Fruit fly (Drosophila melanogaster) whole organism, prepupa: ENCODE measurements around the gene CG32453.
A peak's percentile ranks its signal among the peaks of the same experiment; 100 is the strongest.

Source experiments
- Blimp-1 ChIP-seq: fragments of 200-800 bp; sonication (Bioruptor generic); optimal IDR thresholded peaks from 3 replicates; lab custom pipeline; 2017; ENCODE audit warnings: missing biosample characterization, missing genetic modification characterization, mild to moderate bottlenecking, moderate library complexity, missing genetic modification reagents
- CG10631 ChIP-seq: fragments of 200-800 bp; sonication (Bioruptor generic); optimal IDR thresholded peaks from 2 replicates; lab custom pipeline; 2016; ENCODE audit warnings: missing biosample characterization, missing genetic modification characterization
- CG10669 ChIP-seq: fragments of 200-800 bp; sonication (Bioruptor generic); optimal IDR thresholded peaks from 3 replicates; lab custom pipeline; 2018; ENCODE audit warnings: missing biosample characterization, mild to moderate bottlenecking, missing genetic modification characterization, moderate library complexity
- CG11762 ChIP-seq: fragments of 200-800 bp; sonication (Bioruptor generic); optimal IDR thresholded peaks from 3 replicates; lab custom pipeline; 2016; ENCODE audit warnings: missing biosample characterization, missing genetic modification characterization; ENCODE audit not compliant: insufficient read depth
- CG15336 ChIP-seq: fragments of 200-800 bp; sonication (Bioruptor generic); IDR thresholded peaks from 2 replicates; pipeline ENCODE4 v1.3.6; 2022; ENCODE audit warnings: missing biosample characterization, missing genetic modification characterization
- CG16779 ChIP-seq: fragments of 200-800 bp; sonication (Bioruptor generic); optimal IDR thresholded peaks from 3 replicates; lab custom pipeline; 2017; ENCODE audit warnings: missing biosample characterization, mild to moderate bottlenecking, missing genetic modification characterization
- CG3032 ChIP-seq: fragments of 200-800 bp; optimal IDR thresholded peaks from 2 replicates; lab custom pipeline; 2019; ENCODE audit warnings: missing biosample characterization, mild to moderate bottlenecking, missing genetic modification characterization, moderate library complexity
- CG32006 ChIP-seq: fragments of 200-800 bp; sonication (Bioruptor generic); optimal IDR thresholded peaks from 3 replicates; lab custom pipeline; 2017; ENCODE audit warnings: missing biosample characterization, mild to moderate bottlenecking, missing genetic modification characterization
- CG34406 ChIP-seq: fragments of 200-800 bp; sonication (Bioruptor generic); optimal IDR thresholded peaks from 3 replicates; lab custom pipeline; 2016; ENCODE audit warnings: missing biosample characterization, missing genetic modification characterization
- CG3919 ChIP-seq: fragments of 200-800 bp; sonication (Bioruptor generic); optimal IDR thresholded peaks from 3 replicates; lab custom pipeline; 2016; ENCODE audit warnings: missing biosample characterization, missing genetic modification characterization
- CG4318 ChIP-seq: fragments of 200-800 bp; sonication (Bioruptor generic); optimal IDR thresholded peaks from 3 replicates; lab custom pipeline; 2017; ENCODE audit warnings: missing biosample characterization, mild to moderate bottlenecking, missing genetic modification characterization
- CG6163 ChIP-seq: fragments of 200-800 bp; sonication (Bioruptor generic); IDR thresholded peaks from 3 replicates; pipeline ENCODE4 v1.3.6; 2022; ENCODE audit warnings: missing biosample characterization, missing genetic modification characterization
- CG6276 ChIP-seq: fragments of 200-800 bp; sonication (Bioruptor generic); optimal IDR thresholded peaks from 2 replicates; lab custom pipeline; 2017; ENCODE audit warnings: missing biosample characterization, mild to moderate bottlenecking, missing genetic modification characterization
- CG6792 ChIP-seq: fragments of 200-800 bp; sonication (Bioruptor generic); optimal IDR thresholded peaks from 3 replicates; lab custom pipeline; 2016; ENCODE audit warnings: missing biosample characterization, missing genetic modification characterization
- CG6854 ChIP-seq: fragments of 200-800 bp; sonication (Bioruptor generic); optimal IDR thresholded peaks from 2 replicates; lab custom pipeline; 2017; ENCODE audit warnings: missing biosample characterization, mild to moderate bottlenecking, missing genetic modification characterization
- CG7368 ChIP-seq: fragments of 200-800 bp; sonication (Bioruptor generic); optimal IDR thresholded peaks from 3 replicates; lab custom pipeline; 2016; ENCODE audit warnings: missing biosample characterization, missing genetic modification characterization
- CG8119 ChIP-seq: fragments of 200-800 bp; sonication (Bioruptor generic); IDR thresholded peaks from 3 replicates; pipeline ENCODE4 v1.3.6; 2022; ENCODE audit warnings: missing biosample characterization, missing genetic modification characterization
- CG8319 ChIP-seq: fragments of 200-800 bp; sonication (Bioruptor generic); optimal IDR thresholded peaks from 3 replicates; lab custom pipeline; 2016; ENCODE audit warnings: missing biosample characterization, missing genetic modification characterization
- CG8632 ChIP-seq: fragments of 200-800 bp; sonication (Bioruptor generic); optimal IDR thresholded peaks from 3 replicates; lab custom pipeline; 2016; ENCODE audit warnings: missing biosample characterization, missing genetic modification characterization
- CG9139 ChIP-seq: fragments of 200-800 bp; sonication (Bioruptor generic); optimal IDR thresholded peaks from 3 replicates; lab custom pipeline; 2017; ENCODE audit warnings: missing biosample characterization, mild to moderate bottlenecking, missing genetic modification characterization
- Eip75B ChIP-seq: fragments of 200-800 bp; sonication (Bioruptor generic); optimal IDR thresholded peaks from 3 replicates; lab custom pipeline; 2016; ENCODE audit warnings: missing biosample characterization, missing genetic modification characterization
- Eip78C ChIP-seq: fragments of 200-800 bp; sonication (Bioruptor generic); peaks from one replicate; lab custom pipeline; 2016; ENCODE audit warnings: missing biosample characterization, missing genetic modification characterization
- Eip93F ChIP-seq: fragments of 200-800 bp; sonication (Bioruptor generic); optimal IDR thresholded peaks from 2 replicates; lab custom pipeline; 2016; ENCODE audit warnings: missing biosample characterization, mild to moderate bottlenecking, missing genetic modification characterization
- Ets21C ChIP-seq: fragments of 200-800 bp; sonication (Bioruptor generic); optimal IDR thresholded peaks from 3 replicates; lab custom pipeline; 2016; ENCODE audit warnings: missing biosample characterization, missing genetic modification characterization
- Gug ChIP-seq: fragments of 200-800 bp; sonication (Bioruptor generic); IDR thresholded peaks from 2 replicates; pipeline ENCODE4 v1.3.6; 2022; ENCODE audit warnings: missing biosample characterization, missing genetic modification characterization
- Hr39 ChIP-seq: fragments of 200-800 bp; sonication (Bioruptor generic); optimal IDR thresholded peaks from 2 replicates; lab custom pipeline; 2016; ENCODE audit warnings: missing biosample characterization, missing genetic modification characterization
- Lpt ChIP-seq: fragments of 200-800 bp; sonication (Bioruptor generic); optimal IDR thresholded peaks from 3 replicates; lab custom pipeline; 2016; ENCODE audit warnings: missing biosample characterization, missing genetic modification characterization
- OdsH ChIP-seq: fragments of 200-800 bp; sonication (Bioruptor generic); optimal IDR thresholded peaks from 3 replicates; lab custom pipeline; 2016; ENCODE audit warnings: missing biosample characterization, missing genetic modification characterization
- Smox ChIP-seq: fragments of 200-800 bp; sonication (Bioruptor generic); optimal IDR thresholded peaks from 3 replicates; lab custom pipeline; 2016; ENCODE audit warnings: missing biosample characterization, missing genetic modification characterization
- Sox102F ChIP-seq: fragments of 200-800 bp; sonication (Bioruptor generic); optimal IDR thresholded peaks from 2 replicates; lab custom pipeline; 2016; ENCODE audit warnings: missing biosample characterization, mild to moderate bottlenecking, missing genetic modification characterization
- Sox14 ChIP-seq: fragments of 200-800 bp; sonication (Bioruptor generic); optimal IDR thresholded peaks from 3 replicates; lab custom pipeline; 2016; ENCODE audit warnings: missing biosample characterization, missing genetic modification characterization
- Sox15 ChIP-seq: fragments of 200-800 bp; sonication (Bioruptor generic); optimal IDR thresholded peaks from 3 replicates; lab custom pipeline; 2016; ENCODE audit warnings: missing biosample characterization, missing genetic modification characterization
- achi ChIP-seq: fragments of 200-800 bp; sonication (Bioruptor generic); optimal IDR thresholded peaks from 3 replicates; lab custom pipeline; 2016; ENCODE audit warnings: missing biosample characterization, missing genetic modification characterization
- acj6 ChIP-seq: fragments of 200-800 bp; sonication (Bioruptor generic); optimal IDR thresholded peaks from 3 replicates; lab custom pipeline; 2016; ENCODE audit warnings: missing biosample characterization, missing genetic modification characterization
- dac ChIP-seq: fragments of 200-800 bp; sonication (Bioruptor generic); optimal IDR thresholded peaks from 2 replicates; lab custom pipeline; 2017; ENCODE audit warnings: missing biosample characterization, mild to moderate bottlenecking, missing genetic modification characterization
- dsx ChIP-seq: fragments of 200-800 bp; optimal IDR thresholded peaks from 3 replicates; lab custom pipeline; 2019; ENCODE audit warnings: missing biosample characterization, mild to moderate bottlenecking, missing genetic modification characterization, moderate library complexity; ENCODE audit not compliant: poor library complexity, severe bottlenecking
- eg ChIP-seq: fragments of 200-800 bp; sonication (Bioruptor generic); IDR thresholded peaks from 3 replicates; pipeline ENCODE4 v1.3.6; 2022; ENCODE audit warnings: missing biosample characterization, missing genetic modification characterization
- esn ChIP-seq: fragments of 200-800 bp; sonication (Bioruptor generic); optimal IDR thresholded peaks from 2 replicates; lab custom pipeline; 2016; ENCODE audit warnings: missing biosample characterization, mild to moderate bottlenecking, missing genetic modification characterization, moderate library complexity
- fd59A ChIP-seq: fragments of 200-800 bp; sonication (Bioruptor generic); optimal IDR thresholded peaks from 2 replicates; lab custom pipeline; 2017; ENCODE audit warnings: missing biosample characterization, mild to moderate bottlenecking, missing genetic modification characterization, missing genetic modification reagents
- fd85E ChIP-seq: fragments of 200-800 bp; sonication (Bioruptor generic); optimal IDR thresholded peaks from 3 replicates; lab custom pipeline; 2016; ENCODE audit warnings: missing biosample characterization, missing genetic modification characterization
- fkh ChIP-seq: fragments of 200-800 bp; sonication (Bioruptor generic); optimal IDR thresholded peaks from 3 replicates; lab custom pipeline; 2017; ENCODE audit warnings: missing biosample characterization, mild to moderate bottlenecking, missing genetic modification characterization, moderate library complexity
- lz ChIP-seq: fragments of 200-800 bp; sonication (Bioruptor generic); optimal IDR thresholded peaks from 3 replicates; lab custom pipeline; 2016; ENCODE audit warnings: missing biosample characterization, missing genetic modification characterization
- net ChIP-seq: fragments of 200-800 bp; sonication (Bioruptor generic); optimal IDR thresholded peaks from 3 replicates; lab custom pipeline; 2016; ENCODE audit warnings: missing biosample characterization, missing genetic modification characterization
- pdm3 ChIP-seq: fragments of 200-800 bp; sonication (Bioruptor generic); optimal IDR thresholded peaks from 3 replicates; lab custom pipeline; 2016; ENCODE audit warnings: missing biosample characterization, missing genetic modification characterization
- salr ChIP-seq, 2 experiments: fragments of 200-800 bp; sonication (Bioruptor generic); optimal IDR thresholded peaks; 3 replicates each; lab custom pipeline; 2016 to 2018; ENCODE audit warnings: missing biosample characterization in 2 of 2, missing genetic modification characterization in 2 of 2, mild to moderate bottlenecking in 1 of 2
- spab ChIP-seq: fragments of 200-800 bp; sonication (Bioruptor generic); optimal IDR thresholded peaks from 2 replicates; lab custom pipeline; 2017; ENCODE audit warnings: missing biosample characterization, mild to moderate bottlenecking, missing genetic modification characterization, missing genetic modification reagents
- ss ChIP-seq, 2 experiments: fragments of 200-800 bp; sonication (Bioruptor generic); optimal IDR thresholded peaks; 2 replicates in 1 of 2; 3 replicates in 1 of 2; lab custom pipeline; 2017 to 2018; ENCODE audit warnings: mild to moderate bottlenecking in 2 of 2, missing biosample characterization in 2 of 2, missing genetic modification characterization in 2 of 2, moderate library complexity in 1 of 2
- svp ChIP-seq: fragments of 200-800 bp; sonication (Bioruptor generic); peaks from one replicate; lab custom pipeline; 2016; ENCODE audit warnings: missing biosample characterization, missing genetic modification characterization
- topi ChIP-seq: fragments of 200-800 bp; sonication (Bioruptor generic); optimal IDR thresholded peaks from 3 replicates; lab custom pipeline; 2016; ENCODE audit warnings: missing biosample characterization, missing genetic modification characterization
- vri ChIP-seq: fragments of 200-800 bp; sonication (Bioruptor generic); optimal IDR thresholded peaks from 3 replicates; lab custom pipeline; 2016; ENCODE audit warnings: missing biosample characterization, mild to moderate bottlenecking, missing genetic modification characterization

The CG32453 gene

DNA sequence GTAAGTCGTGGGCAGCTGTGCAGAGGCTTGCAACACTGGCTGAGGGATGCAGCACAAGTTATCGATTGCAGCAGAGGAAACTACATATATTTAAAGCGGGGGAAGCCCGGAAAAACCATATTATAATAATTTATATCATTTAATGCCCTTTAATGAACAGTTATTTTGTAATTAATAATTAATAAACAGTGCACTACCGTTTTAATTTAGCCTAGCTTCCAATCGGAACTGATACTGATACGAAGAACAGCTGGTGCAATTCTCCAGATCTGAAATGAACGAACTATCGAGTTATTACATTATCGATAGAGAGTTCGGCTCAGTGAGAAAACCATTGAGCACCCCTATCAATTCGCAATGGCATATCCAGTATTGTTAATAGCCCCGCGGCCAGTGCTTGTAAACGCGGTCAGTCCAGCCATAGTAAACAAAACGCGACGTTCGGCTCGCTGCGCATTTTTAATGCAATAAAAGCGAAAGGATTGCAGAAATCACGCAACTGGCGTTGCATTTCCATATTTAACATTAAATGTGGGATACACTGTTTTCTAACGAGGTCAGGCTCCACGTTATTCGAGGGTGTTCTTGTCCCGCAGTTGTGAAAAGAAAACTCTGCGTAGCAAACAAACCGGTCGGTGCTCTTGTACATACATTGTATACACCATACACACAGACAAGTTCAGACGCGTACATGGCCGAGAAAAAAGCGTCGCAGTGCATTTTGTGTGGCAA is 44.5 kb downstream of the CG32453 start, which contains the start of gene CG7369:
TSS of gene CG7369 (plus strand) at position 405 of the 732 bp plus-strand sequence.
- TF ChIP-seq fkh (GFP tag; lab: Kevin White, UChicago) (peak; percentile 93), dac (GFP tag; lab: Kevin White, UChicago) (peak; percentile 75), CG10669 (GFP tag; lab: Kevin White, UChicago) (peak; percentile 83), achi (GFP tag; lab: Kevin White, UChicago) (peak; percentile 86), Gug (GFP tag; lab: Robert Waterston, UW) (peak; percentile 75), vri (peak; percentile 84), CG10631 (GFP tag; lab: Kevin White, UChicago) (peak; percentile 93), esn (GFP tag; lab: Kevin White, UChicago) (peak; percentile 90), CG8319 (peak; percentile 72), acj6 (GFP tag; lab: Kevin White, UChicago) (peak; percentile 86), Sox14 (GFP tag; lab: Kevin White, UChicago) (peak; percentile 81), fd85E (GFP tag; lab: Kevin White, UChicago) (peak; percentile 59), Eip75B (peak; percentile 76), Ets21C (GFP tag; lab: Kevin White, UChicago) (peak; percentile 83), CG16779 (tag; lab: Kevin White, UChicago) (peak; percentile 57), CG7368 (GFP tag; lab: Kevin White, UChicago) (peak; percentile 72), eg (peak; percentile 84), Smox (GFP tag; lab: Kevin White, UChicago) (peak; percentile 88), svp (GFP tag; lab: Kevin White, UChicago) (peak; percentile 94), lz (GFP tag; lab: Kevin White, UChicago) (peak; percentile 88), CG15336 (GFP tag; lab: Robert Waterston, UW) (peak; percentile 63), CG3032 (tag; lab: Kevin White, UChicago) (peak; percentile 85), Eip78C (peak; percentile 93), spab (GFP tag; lab: Kevin White, UChicago) (no peak), CG34406 (GFP tag; lab: Kevin White, UChicago) (peak; percentile 86), Blimp-1 (GFP tag; lab: Kevin White, UChicago) (peak; percentile 72), Hr39 (peak; percentile 83), Sox15 (GFP tag; lab: Kevin White, UChicago) (peak; percentile 83), dsx (peak; percentile 99), CG8119 (GFP tag; lab: Robert Waterston, UW) (peak; percentile 70), OdsH (GFP tag; lab: Kevin White, UChicago) (peak; percentile 90), CG6163 (GFP tag; lab: Robert Waterston, UW) (peak; percentile 86), pdm3 (GFP tag; lab: Kevin White, UChicago) (peak; percentile 85), topi (GFP tag; lab: Kevin White, UChicago) (peak; percentile 86), CG8632 (GFP tag; lab: Kevin White, UChicago) (peak; percentile 84), CG6792 (GFP tag; lab: Kevin White, UChicago) (peak; percentile 85), Eip93F (GFP tag; lab: Kevin White, UChicago) (peak; percentile 75), CG6854 (GFP tag; lab: Kevin White, UChicago) (peak; percentile 14), Sox102F (GFP tag; lab: Kevin White, UChicago) (peak; percentile 86), CG3919 (GFP tag; lab: Kevin White, UChicago) (peak; percentile 89), CG4318 (peak; percentile 81), CG9139 (GFP tag; lab: Kevin White, UChicago) (peak; percentile 43), fd59A (GFP tag; lab: Kevin White, UChicago) (peak; percentile 84), salr (GFP tag; optimal IDR thresholded peaks at IDR 0.05; lab: Kevin White, UChicago) (peak; percentile 58 to 91), CG11762 (GFP tag; lab: Kevin White, UChicago) (peak; percentile 82), CG32006 (GFP tag; lab: Kevin White, UChicago) (peak; percentile 85), net (GFP tag; lab: Kevin White, UChicago) (peak; percentile 72), CG6276 (GFP tag; lab: Kevin White, UChicago) (no peak), ss (GFP tag; optimal IDR thresholded peaks at IDR 0.05; lab: Kevin White, UChicago) (peak in 1 of 2 experiments; percentile 83), Lpt (GFP tag; lab: Kevin White, UChicago) (peak; percentile 46)
